Fruit fly (Drosophila melanogaster): ENCODE data around the gene Cyp28a5.

Gene Cyp28a5

dm6 chr2L:14024051-14024745, 47.1 kb downstream of the Cyp28a5 start (continued):
- TF ChIP-seq CG3407 (GFP tag; optimal IDR thresholded peaks at IDR 0.05): peak; percentile 100
- TF ChIP-seq Hsf (GFP tag; optimal IDR thresholded peaks at IDR 0.05): peak; percentile 96
- TF ChIP-seq stwl (tag; optimal IDR thresholded peaks at IDR 0.05): peak; percentile 89
- TF ChIP-seq CG1233 (GFP tag; optimal IDR thresholded peaks at IDR 0.05): peak; percentile 100
- TF ChIP-seq CG2875 (GFP tag; optimal IDR thresholded peaks at IDR 0.05): peak; percentile 100
- peak; percentile 100 for TF ChIP-seq otp (GFP tag; IDR thresholded peaks at IDR 0.05)
- TF ChIP-seq Blimp-1 (GFP tag; optimal IDR thresholded peaks at IDR 0.05): peak; percentile 99
- peak; percentile 99 for TF ChIP-seq CG12769 (tag; optimal IDR thresholded peaks at IDR 0.05)
- TF ChIP-seq CG7987 (GFP tag; optimal IDR thresholded peaks at IDR 0.05): peak; percentile 100
- TF ChIP-seq CG10147 (GFP tag; optimal IDR thresholded peaks at IDR 0.05): peak; percentile 96
- peak; percentile 99 for TF ChIP-seq CG9609 (GFP tag; optimal IDR thresholded peaks at IDR 0.05)
- peak; percentile 30; the same call in 1 of the 3 replicates for TF ChIP-seq HLH4C (GFP tag; IDR thresholded peaks at IDR 0.05; ENCODE audit: partially characterized antibody)
- TF ChIP-seq hth (optimal IDR thresholded peaks at IDR 0.05): no peak
- TF ChIP-seq abd-A (tag; optimal IDR thresholded peaks at IDR 0.05): peak; percentile 99
- TF ChIP-seq sqz (GFP tag; optimal IDR thresholded peaks at IDR 0.05): peak; percentile 100
- TF ChIP-seq Dip3 (GFP tag; optimal IDR thresholded peaks at IDR 0.05): peak; percentile 95
- peak; percentile 99 for TF ChIP-seq CG7745 (tag; optimal IDR thresholded peaks at IDR 0.05)
- 0 out of 3 replicates have a peak, but pooled peaks have one; percentile 43 for TF ChIP-seq CG14860 (GFP tag; IDR thresholded peaks at IDR 0.05; ENCODE audit: partially characterized antibody)
- peak; percentile 99 for TF ChIP-seq CG15601 (tag; optimal IDR thresholded peaks at IDR 0.05)
- TF ChIP-seq gro (GFP tag; optimal IDR thresholded peaks at IDR 0.05): peak; percentile 98
- TF ChIP-seq CG18764 (GFP tag; optimal IDR thresholded peaks at IDR 0.05): peak; percentile 100
- peak; percentile 98 for TF ChIP-seq kah (GFP tag; optimal IDR thresholded peaks at IDR 0.05)
- TF ChIP-seq rib (GFP tag; IDR thresholded peaks at IDR 0.05): peak; percentile 99
- TF ChIP-seq Ssrp (tag; optimal IDR thresholded peaks at IDR 0.05): peak; percentile 86
- TF ChIP-seq CG33557 (GFP tag; optimal IDR thresholded peaks at IDR 0.05): peak; percentile 100
- peak; percentile 94 for TF ChIP-seq grau (tag; optimal IDR thresholded peaks at IDR 0.05)
- peak; percentile 99 for TF ChIP-seq CG6683 (GFP tag; optimal IDR thresholded peaks at IDR 0.05)
- TF ChIP-seq zfh2 (GFP tag; optimal IDR thresholded peaks at IDR 0.05): peak; percentile 91
- peak; percentile 97 for TF ChIP-seq CG6254 (GFP tag; optimal IDR thresholded peaks at IDR 0.05)
- peak; percentile 95 for TF ChIP-seq tgo (GFP tag; IDR thresholded peaks at IDR 0.05)
- peak; percentile 99 for TF ChIP-seq fd3F (GFP tag; optimal IDR thresholded peaks at IDR 0.05)
- peak; percentile 97 for TF ChIP-seq tx (GFP tag; optimal IDR thresholded peaks at IDR 0.05)
- peak; percentile 99 for TF ChIP-seq repo (GFP tag; optimal IDR thresholded peaks at IDR 0.05)
- TF ChIP-seq ind (GFP tag; optimal IDR thresholded peaks at IDR 0.05): peak; percentile 89
- peak; percentile 98 for TF ChIP-seq Dad (GFP tag; optimal IDR thresholded peaks at IDR 0.05)
- no peak for TF ChIP-seq sc (optimal IDR thresholded peaks at IDR 0.05)
- TF ChIP-seq sc (GFP tag; optimal IDR thresholded peaks at IDR 0.05): peak; percentile 100
- peak; percentile 98 for TF ChIP-seq unpg (GFP tag; optimal IDR thresholded peaks at IDR 0.05)
- TF ChIP-seq CG10267 (tag; optimal IDR thresholded peaks at IDR 0.05): peak; percentile 88
- peak; percentile 98 for TF ChIP-seq dm (GFP tag; optimal IDR thresholded peaks at IDR 0.05)
- peak; percentile 98 for TF ChIP-seq Bteb2 (GFP tag; optimal IDR thresholded peaks at IDR 0.05)
